Worm (Caenorhabditis elegans) whole organism, L4 larva: ENCODE data around the gene F42G2.7.

Experiments
- F44E2.7 ChIP-seq: fragments of 200-800 bp; sonication (Bioruptor generic); IDR thresholded peaks from 2 replicates; pipeline ENCODE4 v2.1.2; 2022; ENCODE audit warnings: missing genetic modification characterization, missing compliant biosample characterization
- R02D3.7 ChIP-seq: fragments of 150-350 bp; sonication (generic microtip); optimal IDR thresholded peaks from 3 replicates; lab custom pipeline; 2014; ENCODE audit warnings: missing biosample characterization, missing genetic modification characterization
- ZK337.2 ChIP-seq: fragments of 200-800 bp; sonication (Bioruptor generic); IDR thresholded peaks from 2 replicates; pipeline ENCODE4 v1.3.6; 2022; ENCODE audit warnings: missing genetic modification reagents, missing genetic modification characterization, missing compliant biosample characterization
- daf-12 ChIP-seq: fragments of 150-350 bp; optimal IDR thresholded peaks from 2 replicates; lab custom pipeline; 2014; ENCODE audit warnings: missing biosample characterization, missing genetic modification reagents, missing genetic modification characterization
- fkh-10 ChIP-seq: fragments of 150-350 bp; optimal IDR thresholded peaks from 2 replicates; lab custom pipeline; 2014; ENCODE audit warnings: missing biosample characterization, missing genetic modification reagents, missing genetic modification characterization
- gei-8 ChIP-seq: fragments of 200-800 bp; sonication (Bioruptor generic); optimal IDR thresholded peaks from 2 replicates; lab custom pipeline; 2018; ENCODE audit warnings: mild to moderate bottlenecking, missing genetic modification characterization, missing compliant biosample characterization
- lin-13 ChIP-seq: fragments of 150-350 bp; optimal IDR thresholded peaks from 2 replicates; lab custom pipeline; 2014; ENCODE audit warnings: missing biosample characterization, missing genetic modification reagents, missing genetic modification characterization
- lsy-2 ChIP-seq, 2 experiments: fragments of 150-350 bp in 1 of 2; sonication (generic microtip) in 1 of 2; optimal IDR thresholded peaks; 2 replicates each; lab custom pipeline; 2014 to 2017; ENCODE audit warnings: missing biosample characterization in 2 of 2, missing genetic modification characterization in 2 of 2
- madf-9 ChIP-seq: fragments of 200-800 bp; sonication (Bioruptor generic); conservative IDR thresholded peaks from 2 replicates; pipeline ENCODE4 v1.3.6; 2022; ENCODE audit warnings: missing genetic modification reagents, missing genetic modification characterization, missing compliant biosample characterization
- mdl-1 ChIP-seq, 2 experiments: fragments of 150-350 bp in 1 of 2; sonication (generic microtip) in 1 of 2; optimal IDR thresholded peaks; 2 replicates each; lab custom pipeline; 2014 to 2017; ENCODE audit warnings: missing biosample characterization in 2 of 2, missing genetic modification characterization in 2 of 2
- mdt-29 ChIP-seq: fragments of 200-800 bp; sonication (Bioruptor generic); IDR thresholded peaks from 2 replicates; pipeline ENCODE4 v1.3.6; 2022; ENCODE audit warnings: missing genetic modification reagents, missing genetic modification characterization, missing compliant biosample characterization
- nhr-237 ChIP-seq: sonication (generic microtip); optimal IDR thresholded peaks from 2 replicates; lab custom pipeline; 2017; ENCODE audit warnings: missing biosample characterization, missing genetic modification characterization
- nhr-77 ChIP-seq: fragments of 150-350 bp; optimal IDR thresholded peaks from 2 replicates; lab custom pipeline; 2014; ENCODE audit warnings: missing biosample characterization, missing genetic modification characterization
- pqm-1 ChIP-seq: sonication (generic microtip); optimal IDR thresholded peaks from 2 replicates; lab custom pipeline; 2017; ENCODE audit warnings: missing biosample characterization, missing genetic modification characterization

ce11 chrII:2422427-2422826 is 4.5 kb downstream of the F42G2.7 start:
- no peak for TF ChIP-seq lin-13 (GFP tag; lab: Kevin White, UChicago)
- no peak for TF ChIP-seq mdl-1 (tag; optimal IDR thresholded peaks at IDR 0.05; lab: Kevin White, UChicago)
- TF ChIP-seq daf-12 (tag; lab: Kevin White, UChicago): no peak
- no peak for TF ChIP-seq lsy-2 (tag; optimal IDR thresholded peaks at IDR 0.05; lab: Kevin White, UChicago)
- TF ChIP-seq fkh-10 (GFP tag; lab: Kevin White, UChicago): no peak
- TF ChIP-seq ZK337.2 (GFP tag; lab: Robert Waterston, UW): no peak
- TF ChIP-seq F44E2.7: no peak
- no peak for TF ChIP-seq pqm-1
- TF ChIP-seq mdt-29 (GFP tag; lab: Robert Waterston, UW): no peak
- TF ChIP-seq gei-8: no peak
- TF ChIP-seq nhr-237 (tag; lab: Kevin White, UChicago): no peak
- TF ChIP-seq R02D3.7: no peak
- no peak for TF ChIP-seq nhr-77 (tag; lab: Kevin White, UChicago)
- no peak for TF ChIP-seq madf-9
